Worm (Caenorhabditis elegans) whole organism, young adult: ENCODE data around the gene C01G10.4.

ENCODE experiments used
- B0336.3 ChIP-seq: fragments of 200-800 bp; sonication (Bioruptor generic); IDR thresholded peaks from 2 replicates; pipeline ENCODE4 v1.3.6; 2022; ENCODE audit warnings: missing genetic modification characterization, missing compliant biosample characterization
- F49E8.2 ChIP-seq: sonication (generic microtip); optimal IDR thresholded peaks from 3 replicates; lab custom pipeline; 2017; ENCODE audit warnings: missing genetic modification characterization, mild to moderate bottlenecking, missing compliant biosample characterization, antibody characterized with exemption, moderate library complexity; ENCODE audit not compliant: insufficient read depth
- F55B11.4 ChIP-seq: sonication (generic microtip); optimal IDR thresholded peaks from 2 replicates; lab custom pipeline; 2016; ENCODE audit warnings: missing compliant biosample characterization, missing genetic modification characterization, borderline replicate concordance; ENCODE audit not compliant: insufficient read depth
- F57C9.4 ChIP-seq: sonication (generic microtip); optimal IDR thresholded peaks from 2 replicates; lab custom pipeline; 2017; ENCODE audit warnings: mild to moderate bottlenecking, missing genetic modification characterization, missing compliant biosample characterization
- T07F8.4 ChIP-seq: sonication (generic microtip); optimal IDR thresholded peaks from 2 replicates; lab custom pipeline; 2016; ENCODE audit warnings: mild to moderate bottlenecking, missing genetic modification characterization, moderate library complexity, missing compliant biosample characterization
- Y67H2A.10 ChIP-seq: fragments of 200-800 bp; sonication (Bioruptor generic); conservative IDR thresholded peaks from 2 replicates; pipeline ENCODE4 v1.3.6; 2022; ENCODE audit warnings: missing genetic modification reagents, missing genetic modification characterization, missing compliant biosample characterization
- Y95B8A.8 ChIP-seq: fragments of 200-800 bp; sonication (Bioruptor generic); IDR thresholded peaks from 2 replicates; pipeline ENCODE4 v1.3.6; 2022; ENCODE audit warnings: missing genetic modification reagents, missing genetic modification characterization, missing compliant biosample characterization
- aptf-2 ChIP-seq: fragments of 200-800 bp; sonication (Bioruptor generic); conservative IDR thresholded peaks from 2 replicates; pipeline ENCODE4 v1.3.6; 2022; ENCODE audit warnings: missing genetic modification reagents, missing genetic modification characterization, missing compliant biosample characterization
- aptf-3 ChIP-seq: fragments of 200-800 bp; sonication (Bioruptor generic); IDR thresholded peaks from 2 replicates; pipeline ENCODE4 v1.3.6; 2022; ENCODE audit warnings: missing genetic modification characterization, missing compliant biosample characterization
- attf-5 ChIP-seq: fragments of 200-800 bp; sonication (Bioruptor generic); optimal IDR thresholded peaks from 2 replicates; lab custom pipeline; 2018; ENCODE audit warnings: mild to moderate bottlenecking, missing genetic modification characterization, missing compliant biosample characterization
- cebp-1 ChIP-seq, 2 experiments: fragments of 200-800 bp in 1 of 2; sonication (Bioruptor generic) in 1 of 2; sonication (generic microtip) in 1 of 2; IDR thresholded peaks in 1 of 2; optimal IDR thresholded peaks in 1 of 2; 2 replicates each; pipeline versions ENCODE4 v1.3.6 to Lab custom; 2017 to 2022; ENCODE audit warnings: missing compliant biosample characterization in 2 of 2, missing genetic modification characterization in 2 of 2, mild to moderate bottlenecking in 1 of 2, missing genetic modification reagents in 1 of 2, moderate library complexity in 1 of 2
- cebp-2 ChIP-seq: fragments of 200-800 bp; sonication (Bioruptor generic); IDR thresholded peaks from 2 replicates; pipeline ENCODE4 v1.3.6; 2022; ENCODE audit warnings: missing genetic modification characterization, missing compliant biosample characterization
- ceh-27 ChIP-seq: fragments of 200-800 bp; sonication (Bioruptor generic); optimal IDR thresholded peaks from 2 replicates; lab custom pipeline; 2018; ENCODE audit warnings: mild to moderate bottlenecking, missing genetic modification characterization, moderate library complexity, missing compliant biosample characterization
- ceh-40 ChIP-seq: fragments of 200-800 bp; sonication (Bioruptor generic); IDR thresholded peaks from 2 replicates; pipeline ENCODE4 v1.3.6; 2022; ENCODE audit warnings: missing genetic modification characterization, missing compliant biosample characterization
- die-1 ChIP-seq: sonication (generic microtip); optimal IDR thresholded peaks from 2 replicates; lab custom pipeline; 2016; ENCODE audit warnings: missing genotype, mild to moderate bottlenecking, missing genetic modification characterization, missing compliant biosample characterization
- dox-1 ChIP-seq: fragments of 200-800 bp; sonication (Bioruptor generic); IDR thresholded peaks from 2 replicates; pipeline ENCODE4 v1.3.6; 2022; ENCODE audit warnings: missing genetic modification reagents, missing genetic modification characterization, missing compliant biosample characterization
- efl-1 ChIP-seq: fragments of 150-350 bp; optimal IDR thresholded peaks from 2 replicates; lab custom pipeline; 2014; ENCODE audit warnings: missing biosample characterization, missing genetic modification reagents, missing genetic modification characterization
- egl-18 ChIP-seq: fragments of 200-800 bp; sonication (Bioruptor generic); IDR thresholded peaks from 2 replicates; pipeline ENCODE4 v1.3.6; 2022; ENCODE audit warnings: missing genetic modification reagents, missing genetic modification characterization, missing compliant biosample characterization
- egrh-3 ChIP-seq: fragments of 200-800 bp; sonication (Bioruptor generic); IDR thresholded peaks from 2 replicates; pipeline ENCODE4 v1.3.6; 2022; ENCODE audit warnings: missing genetic modification reagents, missing genetic modification characterization, missing compliant biosample characterization
- ets-4 ChIP-seq: fragments of 200-800 bp; sonication (Bioruptor generic); optimal IDR thresholded peaks from 2 replicates; lab custom pipeline; 2018; ENCODE audit warnings: mild to moderate bottlenecking, missing genetic modification characterization, missing compliant biosample characterization
- gei-17 ChIP-seq: fragments of 200-800 bp; sonication (Bioruptor generic); optimal IDR thresholded peaks from 2 replicates; lab custom pipeline; 2018; ENCODE audit warnings: mild to moderate bottlenecking, missing genetic modification characterization, missing compliant biosample characterization
- hmg-1.2 ChIP-seq: fragments of 200-800 bp; sonication (Bioruptor generic); IDR thresholded peaks from 2 replicates; pipeline ENCODE4 v1.3.6; 2022; ENCODE audit warnings: missing genetic modification reagents, missing genetic modification characterization, missing compliant biosample characterization
- hmg-20 ChIP-seq: fragments of 200-800 bp; sonication (Bioruptor generic); IDR thresholded peaks from 2 replicates; pipeline ENCODE4 v1.3.6; 2022; ENCODE audit warnings: missing genetic modification reagents, missing genetic modification characterization, missing compliant biosample characterization
- lin-26 ChIP-seq: fragments of 200-800 bp; sonication (Bioruptor generic); IDR thresholded peaks from 2 replicates; pipeline ENCODE4 v1.3.6; 2022; ENCODE audit warnings: missing genetic modification reagents, missing genetic modification characterization, missing compliant biosample characterization
- lin-35 ChIP-seq, 3 experiments: fragments of 150-350 bp in 2 of 3; sonication (generic microtip) in 1 of 3; optimal IDR thresholded peaks; 2 replicates each; lab custom pipeline; 2014 to 2018; ENCODE audit warnings: missing biosample characterization in 3 of 3, missing genetic modification characterization in 3 of 3, missing genetic modification reagents in 3 of 3
- mes-4 ChIP-seq: sonication (generic microtip); optimal IDR thresholded peaks from 2 replicates; lab custom pipeline; 2016; ENCODE audit warnings: missing genotype, missing genetic modification characterization, missing compliant biosample characterization
- nfyb-1 ChIP-seq: fragments of 200-800 bp; sonication (Bioruptor generic); IDR thresholded peaks from 2 replicates; pipeline ENCODE4 v1.3.6; 2022; ENCODE audit warnings: missing genetic modification reagents, missing genetic modification characterization, missing compliant biosample characterization
- nhr-80 ChIP-seq: sonication (generic microtip); optimal IDR thresholded peaks from 2 replicates; lab custom pipeline; 2016; ENCODE audit warnings: missing genetic modification characterization, missing compliant biosample characterization
- pbrm-1 ChIP-seq: fragments of 200-800 bp; sonication (Bioruptor generic); IDR thresholded peaks from 2 replicates; pipeline ENCODE4 v1.3.6; 2022; ENCODE audit warnings: missing genetic modification reagents, missing genetic modification characterization, missing compliant biosample characterization
- rpc-1 ChIP-seq, 2 experiments: fragments of 150-350 bp in 1 of 2; sonication (generic microtip) in 1 of 2; optimal IDR thresholded peaks; 2 replicates each; lab custom pipeline; 2014 to 2018; ENCODE audit warnings: missing biosample characterization in 1 of 2, missing genetic modification characterization in 1 of 2, missing genetic modification reagents in 1 of 2, missing genotype in 1 of 2
- snpc-1.1 ChIP-seq: sonication (generic microtip); optimal IDR thresholded peaks from 2 replicates; lab custom pipeline; 2017; ENCODE audit warnings: missing genetic modification characterization, mild to moderate bottlenecking, missing compliant biosample characterization, antibody characterized with exemption, moderate library complexity, missing genotype, missing genetic modification reagents; ENCODE audit not compliant: insufficient read depth
- snpc-1.3 ChIP-seq: sonication (generic microtip); optimal IDR thresholded peaks from 2 replicates; lab custom pipeline; 2017; ENCODE audit warnings: missing genetic modification characterization, mild to moderate bottlenecking, missing compliant biosample characterization, antibody characterized with exemption, moderate library complexity, missing genotype, missing genetic modification reagents; ENCODE audit not compliant: insufficient read depth
- snpc-3.4 ChIP-seq: sonication (generic microtip); optimal IDR thresholded peaks from 2 replicates; lab custom pipeline; 2017; ENCODE audit warnings: missing genetic modification characterization, mild to moderate bottlenecking, missing compliant biosample characterization, antibody characterized with exemption, moderate library complexity, missing genotype, missing genetic modification reagents
- snpc-4 ChIP-seq, 5 experiments: fragments of 150-350 bp in 1 of 5; sonication (generic microtip) in 4 of 5; optimal IDR thresholded peaks; 2 replicates each; lab custom pipeline; 2014 to 2018; ENCODE audit warnings: missing genetic modification characterization in 5 of 5, missing biosample characterization in 3 of 5, antibody characterized with exemption in 2 of 5, mild to moderate bottlenecking in 2 of 5, missing compliant biosample characterization in 2 of 5, missing genotype in 2 of 5, moderate library complexity in 2 of 5, missing genetic modification reagents in 1 of 5
- sptf-2 ChIP-seq: fragments of 200-800 bp; sonication (Bioruptor generic); optimal IDR thresholded peaks from 2 replicates; lab custom pipeline; 2018; ENCODE audit warnings: mild to moderate bottlenecking, missing genetic modification characterization, missing compliant biosample characterization
- tbp1 ChIP-seq: fragments of 200-800 bp; sonication (Bioruptor generic); optimal IDR thresholded peaks from 2 replicates; lab custom pipeline; 2018; ENCODE audit warnings: mild to moderate bottlenecking, missing genetic modification characterization, missing compliant biosample characterization
- unc-130 ChIP-seq: sonication (generic microtip); optimal IDR thresholded peaks from 2 replicates; lab custom pipeline; 2016; ENCODE audit warnings: missing genetic modification reagents, missing genetic modification characterization, missing compliant biosample characterization
- xnd-1 ChIP-seq: sonication (generic microtip); optimal IDR thresholded peaks from 2 replicates; lab custom pipeline; 2016; ENCODE audit warnings: missing genotype, missing genetic modification reagents, missing genetic modification characterization, missing compliant biosample characterization
- zim-3 ChIP-seq: sonication (generic microtip); optimal IDR thresholded peaks from 2 replicates; lab custom pipeline; 2017; ENCODE audit warnings: mild to moderate bottlenecking, missing genetic modification characterization, moderate library complexity, missing compliant biosample characterization
- ztf-22 ChIP-seq: fragments of 200-800 bp; sonication (Bioruptor generic); optimal IDR thresholded peaks from 2 replicates; lab custom pipeline; 2018; ENCODE audit warnings: mild to moderate bottlenecking, missing genetic modification characterization, moderate library complexity, missing compliant biosample characterization
- ztf-25 ChIP-seq: fragments of 200-800 bp; sonication (Bioruptor generic); IDR thresholded peaks from 2 replicates; pipeline ENCODE4 v1.3.6; 2022; ENCODE audit warnings: missing genetic modification reagents, missing genetic modification characterization, missing compliant biosample characterization
- ztf-26 ChIP-seq: sonication (generic microtip); optimal IDR thresholded peaks from 2 replicates; lab custom pipeline; 2017; ENCODE audit warnings: missing genetic modification characterization, missing compliant biosample characterization
- ztf-28 ChIP-seq: fragments of 200-800 bp; sonication (Bioruptor generic); IDR thresholded peaks from 2 replicates; pipeline ENCODE4 v1.3.6; 2022; ENCODE audit warnings: missing genetic modification reagents, missing genetic modification characterization, missing compliant biosample characterization

C01G10.4 gene

ce11 chrV:15057724-15058123, 31.8 kb upstream of the C01G10.4 start:
- no peak for TF ChIP-seq aptf-2 (GFP tag; lab: Robert Waterston, UW)
- TF ChIP-seq ceh-40 (GFP tag; lab: Robert Waterston, UW) = no peak
- TF ChIP-seq ceh-27 (GFP tag; lab: Kevin White, UChicago) = no peak
- no peak for TF ChIP-seq Y67H2A.10
- no peak for TF ChIP-seq unc-130 (GFP tag; lab: Kevin White, UChicago)
- TF ChIP-seq mes-4 (tag; lab: Kevin White, UChicago) = no peak
- TF ChIP-seq cebp-2 (GFP tag; lab: Robert Waterston, UW) = no peak
- no peak for TF ChIP-seq ztf-25

- no peak for TF ChIP-seq aptf-3 (GFP tag; lab: Robert Waterston, UW)
- TF ChIP-seq cebp-1 (GFP tag; IDR thresholded peaks at IDR 0.05; lab: Robert Waterston, UW) = no peak
- TF ChIP-seq cebp-1 (tag; optimal IDR thresholded peaks at IDR 0.05; lab: Kevin White, UChicago) = no peak
- no peak for TF ChIP-seq efl-1 (GFP tag; lab: Kevin White, UChicago)
- TF ChIP-seq attf-5 (GFP tag; lab: Kevin White, UChicago) = no peak
- no peak for TF ChIP-seq ztf-28 (GFP tag; lab: Robert Waterston, UW)
- TF ChIP-seq T07F8.4 (tag; lab: Kevin White, UChicago) = no peak
- TF ChIP-seq F49E8.2 (tag; lab: Kevin White, UChicago) = no peak
- TF ChIP-seq Y95B8A.8 (GFP tag; lab: Robert Waterston, UW) = no peak
- no peak for TF ChIP-seq ztf-22
- no peak for TF ChIP-seq rpc-1 (optimal IDR thresholded peaks at IDR 0.05; lab: Kevin White, UChicago)
- no peak for TF ChIP-seq rpc-1 (tag; optimal IDR thresholded peaks at IDR 0.05; lab: Kevin White, UChicago)
- no peak for TF ChIP-seq egrh-3
- no peak for TF ChIP-seq sptf-2 (GFP tag; lab: Kevin White, UChicago)
- TF ChIP-seq nfyb-1 = no peak
- TF ChIP-seq pbrm-1 (GFP tag; lab: Robert Waterston, UW) = no peak
- TF ChIP-seq hmg-1.2 (GFP tag; lab: Robert Waterston, UW) = no peak
- no peak for TF ChIP-seq die-1 (tag; lab: Kevin White, UChicago)
- TF ChIP-seq Y67H2A.10 = no peak
- no peak for TF ChIP-seq zim-3
- no peak for TF ChIP-seq ztf-26 (tag; lab: Kevin White, UChicago)
These were observed 31.1 kb upstream of the C01G10.4 start for ce11 chrV:15058423-15058822.

- TF ChIP-seq lin-26 (GFP tag; lab: Robert Waterston, UW) = peak; percentile 60; the same call in 1 of the 2 replicates
- no peak for TF ChIP-seq T07F8.4 (tag; lab: Kevin White, UChicago)
- no peak for TF ChIP-seq F55B11.4 (tag; lab: Kevin White, UChicago)
These were observed 30.6 kb upstream of the C01G10.4 start for ce11 chrV:15058965-15059364.

ce11 chrV:15059534-15059933, 30.0 kb upstream of the C01G10.4 start, which contains the start of the genes mcm-3 and C25D7.15:
mcm-3 (minus strand) TSS chrV:15059599.
C25D7.15 (plus strand) TSS chrV:15059808.
- TF ChIP-seq snpc-3.4 (tag; lab: Kevin White, UChicago) (peak; percentile 84), ets-4 (GFP tag; lab: Kevin White, UChicago) (no peak), dox-1 (GFP tag; lab: Robert Waterston, UW) (peak; percentile 69; the same call in 1 of the 2 replicates), nhr-80 (no peak), F55B11.4 (tag; lab: Kevin White, UChicago) (no peak), xnd-1 (tag; lab: Kevin White, UChicago) (peak; percentile 72), hmg-20 (GFP tag; lab: Robert Waterston, UW) (no peak), snpc-4 (GFP tag; optimal IDR thresholded peaks at IDR 0.05; lab: Kevin White, UChicago) (no peak), snpc-4 (tag; optimal IDR thresholded peaks at IDR 0.05; lab: Kevin White, UChicago) (peak in 1 of 4 experiments; percentile 42), egl-18 (GFP tag; lab: Robert Waterston, UW) (no peak), gei-17 (GFP tag; lab: Kevin White, UChicago) (no peak), tbp1 (GFP tag; lab: Kevin White, UChicago) (peak; percentile 55), F57C9.4 (tag; lab: Kevin White, UChicago) (no peak), lin-35 (GFP tag; optimal IDR thresholded peaks at IDR 0.05; lab: Kevin White, UChicago) (peak in 2 of 3 experiments; percentile 45 to 62), snpc-1.1 (tag; lab: Kevin White, UChicago) (peak; percentile 46), B0336.3 (GFP tag; lab: Robert Waterston, UW) (peak; percentile 50; the same call in 1 of the 2 replicates), snpc-1.3 (peak; percentile 27)
